Fruit fly (Drosophila melanogaster) whole organism, wandering third instar larva: ENCODE results near the gene Wee1.

Experiments used
- Hr78 ChIP-seq: fragments of >200 bp; optimal IDR thresholded peaks from 2 replicates; lab custom pipeline; 2017; ENCODE audit warnings: missing biosample characterization, missing genetic modification characterization
- OdsH ChIP-seq: fragments of 200-800 bp; sonication (Bioruptor generic); optimal IDR thresholded peaks from 2 replicates; lab custom pipeline; 2016; ENCODE audit warnings: missing biosample characterization, mild to moderate bottlenecking, missing genetic modification characterization
- br ChIP-seq: fragments of 200-800 bp; sonication (Bioruptor generic); optimal IDR thresholded peaks from 2 replicates; lab custom pipeline; 2016; ENCODE audit warnings: missing biosample characterization, missing genetic modification characterization
- dl ChIP-seq, 2 experiments: fragments of 175-275, 200-275 bp in 1 of 2; fragments of 200-275 bp in 1 of 2; sonication (Bioruptor generic); optimal IDR thresholded peaks; lab custom pipeline; 2018; ENCODE audit warnings: mild to moderate bottlenecking in 2 of 2, missing biosample characterization in 2 of 2, missing genetic modification characterization in 2 of 2, moderate library complexity in 2 of 2; ENCODE audit not compliant: partially characterized antibody in 2 of 2, insufficient read depth in 1 of 2
- ey ChIP-seq: fragments of 200-800 bp; sonication (Bioruptor generic); optimal IDR thresholded peaks from 2 replicates; lab custom pipeline; 2016; ENCODE audit warnings: missing biosample characterization, missing genetic modification characterization
- h ChIP-seq: fragments of 200-800 bp; sonication (Bioruptor generic); optimal IDR thresholded peaks from 3 replicates; lab custom pipeline; 2016; ENCODE audit warnings: missing biosample characterization, mild to moderate bottlenecking, missing genetic modification characterization
- pan ChIP-seq: fragments of >200 bp; optimal IDR thresholded peaks from 2 replicates; lab custom pipeline; 2017
- sv ChIP-seq: fragments of 200-800 bp; sonication (Bioruptor generic); optimal IDR thresholded peaks from 3 replicates; lab custom pipeline; 2016; ENCODE audit warnings: missing biosample characterization, missing genetic modification characterization
- tai ChIP-seq: sonication (Bioruptor generic); optimal IDR thresholded peaks from 2 replicates; lab custom pipeline; 2016; ENCODE audit warnings: missing biosample characterization, missing genetic modification characterization
- usp ChIP-seq: fragments of >200 bp; optimal IDR thresholded peaks from 2 replicates; lab custom pipeline; 2017; ENCODE audit warnings: missing biosample characterization, missing genetic modification characterization

DNA sequence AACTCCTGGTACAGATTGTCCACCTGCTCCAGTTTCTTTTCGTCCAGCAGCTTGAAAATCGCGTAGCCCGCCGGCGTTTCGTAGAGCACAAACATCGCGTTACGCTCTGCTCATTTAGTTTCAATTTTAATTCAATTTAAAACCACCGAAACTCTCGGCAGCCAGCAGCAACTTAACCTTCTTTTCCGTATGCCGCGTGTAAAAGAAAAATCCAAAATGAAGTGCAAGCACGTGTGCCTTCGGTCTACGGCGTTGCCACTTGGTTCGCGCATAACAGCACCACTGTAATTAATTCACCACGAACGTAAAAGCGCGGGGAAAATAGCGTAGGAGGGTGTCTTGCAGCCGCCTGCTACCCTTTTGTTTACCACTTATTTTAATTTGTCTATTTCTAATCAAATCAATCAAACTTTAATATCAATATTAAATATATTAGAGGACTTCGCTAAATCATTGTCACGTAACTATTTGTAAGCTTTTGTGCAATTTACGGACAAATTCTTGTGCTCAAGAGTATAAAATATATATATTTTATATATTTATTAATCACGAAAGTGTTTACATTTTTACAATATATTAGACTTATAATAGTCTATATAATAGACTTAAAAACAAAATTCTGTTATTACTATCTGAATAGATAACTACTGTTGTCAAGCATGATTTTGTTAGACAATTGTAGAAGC, 4.7 kb upstream of the Wee1 start, which contains the start of gene nop5:
- TF ChIP-seq h (GFP tag; lab: Kevin White, UChicago) (no peak), Hr78 (GFP tag; lab: Kevin White, UChicago) (no peak), ey (GFP tag; lab: Kevin White, UChicago) (no peak), br (GFP tag; lab: Kevin White, UChicago) (no peak), dl (GFP tag; optimal IDR thresholded peaks at IDR 0.05; lab: Kevin White, UChicago; ENCODE audit: insufficient read depth in 1 of 2, partially characterized antibody in 2 of 2) (no peak), pan (peak; percentile 87), usp (GFP tag; lab: Kevin White, UChicago) (no peak), OdsH (peak; percentile 51), tai (GFP tag; lab: Kevin White, UChicago) (no peak), sv (no peak)
